Fruit fly (Drosophila melanogaster) whole organism, pupa: ENCODE data around the gene CAH4.

Experiments used
- CG10348 ChIP-seq: fragments of 200-800 bp; sonication (Bioruptor generic); IDR thresholded peaks from 2 replicates; pipeline ENCODE4 v1.3.6; 2022; ENCODE audit warnings: missing biosample characterization, missing genetic modification characterization
- CG12605 ChIP-seq: fragments of 200-800 bp; sonication (Bioruptor generic); IDR thresholded peaks from 2 replicates; pipeline ENCODE4 v1.3.6; 2022; ENCODE audit warnings: missing biosample characterization, missing genetic modification characterization
- CG14655 ChIP-seq: fragments of 200-800 bp; sonication (Bioruptor generic); optimal IDR thresholded peaks from 3 replicates; lab custom pipeline; 2017; ENCODE audit warnings: mild to moderate bottlenecking, missing biosample characterization, missing genetic modification reagents, missing genetic modification characterization
- CG34367 ChIP-seq: fragments of 200-800 bp; sonication (Bioruptor generic); optimal IDR thresholded peaks from 2 replicates; lab custom pipeline; 2018; ENCODE audit warnings: missing biosample characterization, mild to moderate bottlenecking, missing genetic modification characterization
- CG4496 ChIP-seq: fragments of 200-800 bp; sonication (Bioruptor generic); IDR thresholded peaks from 3 replicates; pipeline ENCODE4 v1.3.6; 2022; ENCODE audit warnings: missing biosample characterization, missing genetic modification characterization
- CG8301 ChIP-seq: fragments of 200-800 bp; sonication (Bioruptor generic); optimal IDR thresholded peaks from 2 replicates; lab custom pipeline; 2018; ENCODE audit warnings: missing biosample characterization, mild to moderate bottlenecking, missing genetic modification characterization
- EcR ChIP-seq: fragments of 200-800 bp; sonication (Bioruptor generic); optimal IDR thresholded peaks from 3 replicates; lab custom pipeline; 2019; ENCODE audit warnings: missing biosample characterization, missing genetic modification characterization, mild to moderate bottlenecking, moderate library complexity, missing genetic modification reagents
- Ets98B ChIP-seq: fragments of 200-800 bp; sonication (Bioruptor generic); IDR thresholded peaks from 2 replicates; pipeline ENCODE4 v1.3.6; 2022; ENCODE audit warnings: missing biosample characterization, missing genetic modification characterization
- Pif1A ChIP-seq: fragments of 200-800 bp; sonication (Bioruptor generic); optimal IDR thresholded peaks from 3 replicates; lab custom pipeline; 2016; ENCODE audit warnings: missing biosample characterization, missing genetic modification characterization
- Snoo ChIP-seq: fragments of 200-800 bp; sonication (Bioruptor generic); optimal IDR thresholded peaks from 3 replicates; lab custom pipeline; 2017; ENCODE audit warnings: missing biosample characterization, mild to moderate bottlenecking, missing genetic modification characterization, inconsistent platforms

DNA sequence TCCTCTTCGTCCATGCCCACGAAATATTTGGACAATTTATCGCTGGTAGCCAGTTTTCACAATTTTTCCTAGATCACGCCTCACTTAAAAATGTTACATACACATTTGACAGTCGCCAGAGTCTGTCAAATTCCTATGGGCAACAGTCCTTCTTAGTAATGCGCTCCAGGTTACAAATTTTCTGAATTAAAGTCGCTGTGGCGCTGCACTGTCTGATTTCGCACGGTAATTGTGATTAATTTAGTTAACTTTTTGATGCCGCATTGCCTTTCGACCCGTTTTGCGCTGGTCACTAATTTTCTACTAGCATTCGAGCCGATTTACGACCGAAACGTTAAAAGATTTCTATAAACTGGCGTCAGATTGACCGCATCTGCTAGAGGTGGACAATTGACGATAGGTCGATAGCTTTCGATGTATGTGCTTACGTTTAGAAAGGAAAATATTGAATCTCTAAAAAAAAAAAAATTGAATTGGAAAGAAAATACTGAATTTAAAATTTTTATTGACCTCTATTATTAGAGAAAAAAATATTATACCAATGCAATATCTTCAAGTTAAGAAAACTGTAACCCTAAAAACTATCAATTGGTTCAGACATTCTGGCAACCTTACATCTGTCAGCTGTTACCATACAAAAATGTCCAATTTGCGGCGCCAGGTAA, 43.6 kb downstream of the CAH4 start, which contains the start of the genes lili and CG34150:
- TF ChIP-seq Ets98B (GFP tag; lab: Robert Waterston, UW) (peak; percentile 38; the same call in 1 of the 2 replicates), CG14655 (GFP tag; lab: Kevin White, UChicago) (no peak), CG12605 (peak; percentile 27), CG4496 (GFP tag; lab: Robert Waterston, UW) (peak; percentile 79), CG34367 (tag; lab: Kevin White, UChicago) (no peak), EcR (GFP tag; lab: Kevin White, UChicago) (peak; percentile 22), Snoo (tag; lab: Kevin White, UChicago) (peak; percentile 31), Pif1A (GFP tag; lab: Kevin White, UChicago) (no peak), CG8301 (tag; lab: Kevin White, UChicago) (no peak), CG10348 (no peak)
